Fruit fly (Drosophila melanogaster) Kc167 (cell line): ENCODE results near the gene Hip14.

Experiments used
- Myc ChIP-seq: fragments of >200 bp; optimal IDR thresholded peaks from 2 replicates; lab custom pipeline; 2017; ENCODE audit warnings: missing external identifiers
- Sin3A ChIP-seq: fragments of >200 bp; optimal IDR thresholded peaks from 2 replicates; lab custom pipeline; 2018; ENCODE audit warnings: missing external identifiers
- h ChIP-seq: fragments of >200 bp; optimal IDR thresholded peaks from 3 replicates; lab custom pipeline; 2018; ENCODE audit warnings: missing external identifiers
- ttk ChIP-seq: sonication (Bioruptor generic); optimal IDR thresholded peaks from 2 replicates; lab custom pipeline; 2017; ENCODE audit warnings: missing external identifiers

- TF ChIP-seq ttk (lab: Kevin White, UChicago): no peak
- TF ChIP-seq Myc (lab: Kevin White, UChicago): no peak
- no peak for TF ChIP-seq Sin3A (lab: Kevin White, UChicago)
- TF ChIP-seq h: no peak
Measured at dm6 chr3L:16027163-16027633, 39.2 kb downstream of the Hip14 start.
